Worm (Caenorhabditis elegans): ENCODE measurements around the gene C29E4.9.

Gene C29E4.9

ce11 chrIII:7986585-7987171, 29.8 kb upstream of the C29E4.9 start, which contains the start of gene hrpk-2:
hrpk-2 (plus strand) TSS chrIII:7987121.
- no peak for TF ChIP-seq drap-1 (GFP tag; optimal IDR thresholded peaks at IDR 0.05)
- TF ChIP-seq zip-8 (tag; optimal IDR thresholded peaks at IDR 0.05), result no peak
- no peak for TF ChIP-seq sem-2 (GFP tag; optimal IDR thresholded peaks at IDR 0.05)
- no peak for TF ChIP-seq hlh-1 (tag; optimal IDR thresholded peaks at IDR 0.05)
- TF ChIP-seq mab-5 (tag; optimal IDR thresholded peaks at IDR 0.05), result no peak
- TF ChIP-seq unc-120 (tag; optimal IDR thresholded peaks at IDR 0.05; ENCODE audit: poor library complexity, severe bottlenecking), result no peak
- no peak for TF ChIP-seq ztf-11 (tag; optimal IDR thresholded peaks at IDR 0.05)
- no peak for TF ChIP-seq lin-32 (GFP tag; optimal IDR thresholded peaks at IDR 0.05)
- TF ChIP-seq ham-2 (GFP tag; optimal IDR thresholded peaks at IDR 0.05), result no peak

DNA sequence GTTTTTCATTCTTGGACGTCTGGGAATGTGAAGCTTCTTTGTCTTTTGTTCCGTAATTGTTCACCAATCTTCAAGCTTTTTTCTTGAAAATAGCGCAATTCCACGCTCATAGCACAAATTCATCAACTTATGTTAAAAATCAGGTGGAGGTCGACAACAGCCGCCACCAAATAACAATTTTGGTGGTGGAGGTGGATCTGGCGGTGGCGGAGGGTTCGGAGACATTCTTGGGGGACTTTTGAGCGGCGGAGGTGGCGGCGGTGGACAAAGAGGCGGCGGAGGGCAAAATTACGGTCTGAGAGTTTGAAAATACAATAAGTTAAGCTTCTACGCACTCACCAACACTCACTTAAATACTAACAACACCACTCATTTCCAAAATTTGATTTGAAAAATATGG, 25.1 kb upstream of the C29E4.9 start:
- TF ChIP-seq elt-3 (tag; optimal IDR thresholded peaks at IDR 0.05) (no peak), ces-1 (GFP tag; optimal IDR thresholded peaks at IDR 0.05) (no peak), flh-1 (GFP tag; optimal IDR thresholded peaks at IDR 0.05) (no peak), M03D4.4 (tag; optimal IDR thresholded peaks at IDR 0.05) (no peak), unc-39 (tag; optimal IDR thresholded peaks at IDR 0.05) (no peak), nhr-237 (tag; optimal IDR thresholded peaks at IDR 0.05) (no peak)

DNA sequence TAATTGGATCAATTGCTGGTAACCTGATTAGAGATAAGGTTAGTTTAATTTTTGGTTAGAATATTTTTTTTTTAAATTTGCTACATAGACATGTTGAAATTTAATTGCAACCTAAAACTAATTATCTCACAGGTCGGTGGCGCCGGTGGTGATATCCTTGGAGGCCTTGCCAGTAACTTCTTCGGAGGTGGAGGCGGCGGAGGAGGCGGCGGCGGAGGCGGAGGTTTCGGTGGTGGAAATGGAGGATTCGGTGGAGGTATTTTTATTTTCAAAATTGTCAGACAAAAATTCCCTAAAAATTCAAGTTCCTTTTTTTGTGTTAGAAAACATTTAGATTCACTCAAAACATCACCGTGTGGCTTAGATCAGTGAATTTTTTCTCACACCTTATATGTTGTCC, 24.4 kb upstream of the C29E4.9 start:
- no peak for TF ChIP-seq flh-1 (GFP tag; optimal IDR thresholded peaks at IDR 0.05)
- TF ChIP-seq sem-2 (GFP tag; optimal IDR thresholded peaks at IDR 0.05), result no peak
- TF ChIP-seq mls-2 (tag; optimal IDR thresholded peaks at IDR 0.05), result no peak
- TF ChIP-seq zip-8 (tag; optimal IDR thresholded peaks at IDR 0.05), result no peak
- TF ChIP-seq mab-5 (tag; optimal IDR thresholded peaks at IDR 0.05), result no peak
- TF ChIP-seq tbx-8 (GFP tag; optimal IDR thresholded peaks at IDR 0.05), result no peak
- TF ChIP-seq ham-2 (GFP tag; optimal IDR thresholded peaks at IDR 0.05), result no peak
- no peak for TF ChIP-seq nhr-12 (tag; optimal IDR thresholded peaks at IDR 0.05)
- TF ChIP-seq blmp-1 (tag; optimal IDR thresholded peaks at IDR 0.05), result no peak
- TF ChIP-seq ceh-43 (GFP tag; optimal IDR thresholded peaks at IDR 0.05), result no peak
- TF ChIP-seq pha-4 (tag; optimal IDR thresholded peaks at IDR 0.05), result no peak
- TF ChIP-seq unc-62 (GFP tag; optimal IDR thresholded peaks at IDR 0.05), result no peak
- TF ChIP-seq hlh-1 (tag; optimal IDR thresholded peaks at IDR 0.05), result no peak
- TF ChIP-seq nhr-28 (tag; optimal IDR thresholded peaks at IDR 0.05), result no peak
- TF ChIP-seq snpc-4 (tag; optimal IDR thresholded peaks at IDR 0.05), result no peak
- no peak for TF ChIP-seq lin-32 (GFP tag; optimal IDR thresholded peaks at IDR 0.05)
- TF ChIP-seq bed-3 (GFP tag; optimal IDR thresholded peaks at IDR 0.05), result no peak
- TF ChIP-seq elt-1 (tag; optimal IDR thresholded peaks at IDR 0.05; ENCODE audit: borderline replicate concordance, insufficient read depth), result no peak
- TF ChIP-seq mep-1 (tag; optimal IDR thresholded peaks at IDR 0.05), result no peak
- no peak for TF ChIP-seq ces-1 (GFP tag; optimal IDR thresholded peaks at IDR 0.05)

DNA sequence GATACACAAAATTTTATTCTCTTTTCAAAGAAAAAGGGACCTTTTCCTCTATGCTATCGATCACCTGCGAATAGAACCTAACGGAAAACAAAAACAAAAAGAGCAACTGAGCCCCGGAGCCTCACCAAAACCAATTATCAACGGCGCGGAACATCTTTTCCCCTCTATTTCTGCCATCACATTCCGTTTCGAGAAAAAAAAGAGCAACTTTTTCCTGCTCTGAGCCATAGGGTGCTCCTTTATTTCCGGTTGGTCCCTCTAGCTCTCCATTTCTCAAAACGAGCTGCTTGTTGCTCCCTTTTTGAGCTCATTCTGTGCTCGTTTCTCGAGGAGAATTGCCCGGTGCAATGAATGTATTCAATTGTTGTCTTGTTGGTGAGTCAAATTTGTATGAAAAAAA, 22.8 kb upstream of the C29E4.9 start, which contains the start of gene clp-1:
TSS of gene clp-1 (plus strand) at position 301 of the 400 bp plus-strand sequence.
- TF ChIP-seq pha-4 (tag; optimal IDR thresholded peaks at IDR 0.05), result no peak
- TF ChIP-seq flh-1 (GFP tag; optimal IDR thresholded peaks at IDR 0.05), result no peak
- TF ChIP-seq unc-39 (tag; optimal IDR thresholded peaks at IDR 0.05), result no peak
- no peak for TF ChIP-seq ztf-11 (tag; optimal IDR thresholded peaks at IDR 0.05)
- no peak for TF ChIP-seq lsy-2 (tag; optimal IDR thresholded peaks at IDR 0.05)
- TF ChIP-seq cnd-1 (tag; optimal IDR thresholded peaks at IDR 0.05), result no peak
- no peak for TF ChIP-seq M03D4.4 (tag; optimal IDR thresholded peaks at IDR 0.05)
- no peak for TF ChIP-seq sem-2 (GFP tag; optimal IDR thresholded peaks at IDR 0.05)
- no peak for TF ChIP-seq tbx-8 (GFP tag; optimal IDR thresholded peaks at IDR 0.05)
- no peak for TF ChIP-seq elt-1 (tag; optimal IDR thresholded peaks at IDR 0.05; ENCODE audit: borderline replicate concordance, insufficient read depth)
- TF ChIP-seq unc-120 (tag; optimal IDR thresholded peaks at IDR 0.05; ENCODE audit: poor library complexity, severe bottlenecking), result no peak
- no peak for TF ChIP-seq nhr-2 (tag; optimal IDR thresholded peaks at IDR 0.05)
- no peak for TF ChIP-seq zip-8 (tag; optimal IDR thresholded peaks at IDR 0.05)
- TF ChIP-seq hlh-1 (tag; optimal IDR thresholded peaks at IDR 0.05), result no peak

DNA sequence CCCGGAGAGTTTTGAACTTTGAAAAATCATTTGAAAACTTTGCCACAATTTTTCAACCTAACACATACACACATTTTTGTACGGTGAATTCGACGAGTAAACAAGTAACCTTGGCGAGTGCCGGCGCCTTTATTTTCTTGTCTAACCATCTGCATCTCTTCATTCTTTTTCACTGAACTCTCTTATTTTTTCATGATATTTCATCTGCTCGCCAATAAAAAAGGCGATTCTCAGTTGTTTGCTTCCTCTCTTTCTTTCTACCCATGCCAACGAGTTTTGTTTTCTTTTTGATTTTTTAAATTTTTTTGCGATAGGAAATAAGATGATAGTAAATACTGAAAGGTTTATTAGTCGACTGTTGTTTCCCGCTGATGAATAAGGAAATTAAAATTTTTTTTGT, 21.9 kb upstream of the C29E4.9 start:
- TF ChIP-seq mab-5 (tag; optimal IDR thresholded peaks at IDR 0.05) (no peak), lin-13 (tag; optimal IDR thresholded peaks at IDR 0.05) (no peak), ces-1 (GFP tag; optimal IDR thresholded peaks at IDR 0.05) (peak; percentile 18), ceh-43 (GFP tag; optimal IDR thresholded peaks at IDR 0.05) (no peak), pha-4 (tag; optimal IDR thresholded peaks at IDR 0.05) (no peak)

Data from whole organism, mixed stage, embryonic.